Worm (Caenorhabditis elegans) whole organism, L4 larva: ENCODE data around the gene sid-5.

Source experiments
- ces-1 ChIP-seq: fragments of 150-350 bp; sonication (generic microtip); optimal IDR thresholded peaks from 4 replicates; lab custom pipeline; 2014; ENCODE audit warnings: missing biosample characterization, missing genetic modification reagents, missing genetic modification characterization
- daf-19 ChIP-seq: fragments of 200-800 bp; sonication (Bioruptor generic); conservative IDR thresholded peaks from 2 replicates; pipeline ENCODE4 v1.3.6; 2022; ENCODE audit warnings: missing genetic modification characterization, missing compliant biosample characterization
- dve-1 ChIP-seq: sonication (generic microtip); optimal IDR thresholded peaks from 2 replicates; lab custom pipeline; 2017; ENCODE audit warnings: antibody characterized with exemption, mild to moderate bottlenecking, missing genetic modification characterization, missing compliant biosample characterization; ENCODE audit not compliant: insufficient read depth
- lin-13 ChIP-seq: fragments of 150-350 bp; optimal IDR thresholded peaks from 2 replicates; lab custom pipeline; 2014; ENCODE audit warnings: missing biosample characterization, missing genetic modification reagents, missing genetic modification characterization
- lin-39 ChIP-seq: fragments of 150-350 bp; optimal IDR thresholded peaks from 2 replicates; lab custom pipeline; 2014; ENCODE audit warnings: missing biosample characterization, missing genetic modification reagents, missing genetic modification characterization
- lsy-2 ChIP-seq, 2 experiments: fragments of 150-350 bp in 1 of 2; sonication (generic microtip) in 1 of 2; optimal IDR thresholded peaks; 2 replicates each; lab custom pipeline; 2014 to 2017; ENCODE audit warnings: missing biosample characterization in 2 of 2, missing genetic modification characterization in 2 of 2
- mxl-2 ChIP-seq: fragments of 200-800 bp; sonication (Bioruptor generic); conservative IDR thresholded peaks from 2 replicates; pipeline ENCODE4 v1.3.6; 2022; ENCODE audit warnings: missing genetic modification reagents, missing genetic modification characterization, missing compliant biosample characterization
- nhr-25 ChIP-seq: sonication (generic microtip); optimal IDR thresholded peaks from 2 replicates; lab custom pipeline; 2017; ENCODE audit warnings: missing genetic modification characterization, mild to moderate bottlenecking, missing compliant biosample characterization, antibody characterized with exemption, moderate library complexity, borderline replicate concordance; ENCODE audit not compliant: insufficient read depth
- nhr-77 ChIP-seq: fragments of 150-350 bp; optimal IDR thresholded peaks from 2 replicates; lab custom pipeline; 2014; ENCODE audit warnings: missing biosample characterization, missing genetic modification characterization
- snpc-1.2 ChIP-seq: fragments of 200-800 bp; sonication (Bioruptor generic); IDR thresholded peaks from 2 replicates; pipeline ENCODE4 v1.3.6; 2022; ENCODE audit warnings: missing genetic modification reagents, missing genetic modification characterization, missing compliant biosample characterization
- unc-62 ChIP-seq, 3 experiments: fragments of 150-350 bp in 1 of 3; sonication (generic microtip); optimal IDR thresholded peaks in 2 of 3; peaks in 1 of 3; 1 replicate in 1 of 3; 2 replicates in 2 of 3; lab custom pipeline; 2014 to 2017; ENCODE audit warnings: missing biosample characterization in 3 of 3, missing genetic modification characterization in 3 of 3, missing genetic modification reagents in 3 of 3, missing genotype in 1 of 3

DNA sequence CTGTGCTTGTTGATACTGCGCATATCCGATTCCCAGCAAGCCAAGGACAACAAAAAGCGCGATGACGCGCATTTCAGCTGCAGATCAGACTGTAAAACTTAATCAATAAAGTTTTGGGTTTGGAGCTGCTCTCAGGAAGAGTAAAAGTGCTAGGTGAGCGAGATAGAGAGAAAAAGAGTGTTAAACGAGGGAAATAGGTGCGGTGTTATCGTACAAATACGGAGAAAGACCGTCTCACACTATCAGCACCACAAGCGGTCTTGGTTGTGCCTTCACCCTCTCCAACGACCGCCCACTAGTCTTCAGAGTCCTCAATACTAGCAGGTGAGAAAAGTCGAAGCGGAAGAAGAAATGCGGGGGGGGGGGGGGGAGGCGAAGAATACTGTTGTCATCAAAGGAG is 24.1 kb downstream of the sid-5 start, which contains the start of gene F14B8.5:
- TF ChIP-seq ces-1 (GFP tag; lab: Kevin White, UChicago): no peak
- no peak for TF ChIP-seq lsy-2 (tag; optimal IDR thresholded peaks at IDR 0.05; lab: Kevin White, UChicago)
- no peak for TF ChIP-seq unc-62 (GFP tag; optimal IDR thresholded peaks at IDR 0.05 in 1 of 2; lab: Kevin White, UChicago)
- no peak for TF ChIP-seq unc-62 (tag; optimal IDR thresholded peaks at IDR 0.05; lab: Kevin White, UChicago)
- peak; percentile 1 for TF ChIP-seq dve-1 (tag; lab: Kevin White, UChicago)
- no peak for TF ChIP-seq nhr-77 (tag; lab: Kevin White, UChicago)
- no peak for TF ChIP-seq lin-13 (GFP tag; lab: Kevin White, UChicago)
- no peak for TF ChIP-seq nhr-25
- TF ChIP-seq lin-39 (tag; lab: Kevin White, UChicago): no peak
- no peak for TF ChIP-seq snpc-1.2 (GFP tag; lab: Robert Waterston, UW)
- no peak for TF ChIP-seq daf-19 (GFP tag; lab: Robert Waterston, UW)
- no peak for TF ChIP-seq mxl-2 (GFP tag; lab: Robert Waterston, UW)
